Fruit fly (Drosophila melanogaster) whole organism, embryonic: ENCODE results near the gene CG4455.

Source experiments
- Adf1 ChIP-seq: fragments of 200-800 bp; sonication (Bioruptor generic); IDR thresholded peaks from 2 replicates; pipeline ENCODE4 v1.3.6; 2022; ENCODE audit warnings: missing biosample characterization, missing genetic modification characterization
- Atf3 ChIP-seq: fragments of 200-800 bp; sonication (Bioruptor generic); optimal IDR thresholded peaks from 3 replicates; lab custom pipeline; 2016; ENCODE audit warnings: missing biosample characterization, missing genetic modification characterization
- Awh ChIP-seq: fragments of 200-800 bp; sonication (Bioruptor generic); IDR thresholded peaks from 2 replicates; pipeline ENCODE4, ENCODE4 v1.3.6; 2022; ENCODE audit warnings: missing biosample characterization, missing genetic modification characterization
- CG10267 ChIP-seq: fragments of 200-800 bp; sonication (Bioruptor generic); optimal IDR thresholded peaks from 2 replicates; lab custom pipeline; 2018; ENCODE audit warnings: missing biosample characterization, mild to moderate bottlenecking, missing genetic modification characterization, moderate library complexity
- CG11560 ChIP-seq: fragments of 200-800 bp; sonication (Bioruptor generic); IDR thresholded peaks from 3 replicates; pipeline ENCODE4 v1.3.6; 2022; ENCODE audit warnings: missing biosample characterization, missing genetic modification characterization
- CG11723 ChIP-seq: fragments of 200-800 bp; sonication (Bioruptor generic); optimal IDR thresholded peaks from 2 replicates; lab custom pipeline; 2017; ENCODE audit warnings: missing biosample characterization, mild to moderate bottlenecking, missing genetic modification characterization
- CG12104 ChIP-seq: fragments of 200-800 bp; sonication (Bioruptor generic); optimal IDR thresholded peaks from 3 replicates; lab custom pipeline; 2016; ENCODE audit warnings: missing biosample characterization, missing genetic modification characterization
- CG12236 ChIP-seq: fragments of 200-800 bp; sonication (Bioruptor generic); optimal IDR thresholded peaks from 2 replicates; lab custom pipeline; 2016; ENCODE audit warnings: missing biosample characterization, missing genetic modification characterization
- CG13287 ChIP-seq: fragments of 200-800 bp; sonication (Bioruptor generic); IDR thresholded peaks from 2 replicates; pipeline ENCODE4 v1.3.6; 2022; ENCODE audit warnings: missing biosample characterization, missing genetic modification characterization; ENCODE audit not compliant: partially characterized antibody
- CG17359 ChIP-seq: fragments of 200-800 bp; sonication (Bioruptor generic); optimal IDR thresholded peaks from 3 replicates; lab custom pipeline; 2018; ENCODE audit warnings: missing biosample characterization, mild to moderate bottlenecking, missing genetic modification characterization, moderate library complexity
- CG18011 ChIP-seq: fragments of 200-800 bp; sonication (Bioruptor generic); optimal IDR thresholded peaks from 2 replicates; lab custom pipeline; 2017; ENCODE audit warnings: missing biosample characterization, missing genetic modification characterization, mild to moderate bottlenecking, moderate library complexity, missing genotype
- CG34376 ChIP-seq: fragments of 200-800 bp; sonication (Bioruptor generic); optimal IDR thresholded peaks from 2 replicates; lab custom pipeline; 2018; ENCODE audit warnings: missing biosample characterization, mild to moderate bottlenecking, missing genetic modification characterization
- CG6683 ChIP-seq: fragments of 200-800 bp; sonication (Bioruptor generic); optimal IDR thresholded peaks from 2 replicates; lab custom pipeline; 2017; ENCODE audit warnings: missing biosample characterization, mild to moderate bottlenecking, missing genetic modification characterization, missing genetic modification reagents
- CG6689 ChIP-seq: fragments of 200-800 bp; sonication (Bioruptor generic); IDR thresholded peaks from 2 replicates; pipeline ENCODE4 v1.3.6; 2022; ENCODE audit warnings: missing biosample characterization, missing genetic modification characterization
- CG6765 ChIP-seq: fragments of 200-800 bp; sonication (Bioruptor generic); optimal IDR thresholded peaks from 3 replicates; lab custom pipeline; 2017; ENCODE audit warnings: missing biosample characterization, mild to moderate bottlenecking, missing genetic modification characterization
- CG9797 ChIP-seq: fragments of 200-800 bp; sonication (Bioruptor generic); optimal IDR thresholded peaks from 3 replicates; lab custom pipeline; 2018; ENCODE audit warnings: missing biosample characterization, mild to moderate bottlenecking, missing genetic modification characterization
- CkIIα-i1 ChIP-seq: fragments of 200-800 bp; sonication (Bioruptor generic); IDR thresholded peaks from 2 replicates; pipeline ENCODE4 v1.3.6; 2022; ENCODE audit warnings: missing biosample characterization, missing genetic modification characterization
- D19A ChIP-seq: fragments of 200-800 bp; optimal IDR thresholded peaks from 3 replicates; lab custom pipeline; 2019; ENCODE audit warnings: missing biosample characterization, mild to moderate bottlenecking, missing genetic modification characterization, moderate library complexity
- Deaf1 ChIP-seq: fragments of 200-800 bp; optimal IDR thresholded peaks from 3 replicates; lab custom pipeline; 2019; ENCODE audit warnings: missing biosample characterization, mild to moderate bottlenecking, missing genetic modification characterization, moderate library complexity
- Dfd ChIP-seq, 2 experiments: fragments of >200 bp; optimal IDR thresholded peaks; 2 replicates each; lab custom pipeline; 2017; ENCODE audit warnings: missing biosample characterization in 2 of 2, missing genetic modification characterization in 2 of 2
- Doc3 ChIP-seq: fragments of 200-800 bp; sonication (Bioruptor generic); IDR thresholded peaks from 3 replicates; pipeline ENCODE4 v1.3.6; 2022; ENCODE audit warnings: missing biosample characterization, missing genetic modification characterization; ENCODE audit not compliant: partially characterized antibody
- Hmr ChIP-seq: fragments of 200-800 bp; sonication (Bioruptor generic); optimal IDR thresholded peaks from 3 replicates; lab custom pipeline; 2017; ENCODE audit warnings: mild to moderate bottlenecking, missing biosample characterization, missing genetic modification reagents, missing genetic modification characterization
- Hmx ChIP-seq: fragments of 200-800 bp; sonication (Bioruptor generic); optimal IDR thresholded peaks from 2 replicates; lab custom pipeline; 2016; ENCODE audit warnings: missing biosample characterization, missing genetic modification characterization
- NC2α ChIP-seq: fragments of 200-800 bp; sonication (Bioruptor generic); optimal IDR thresholded peaks from 2 replicates; lab custom pipeline; 2016; ENCODE audit warnings: missing biosample characterization, missing genetic modification characterization
- Poxn ChIP-seq: fragments of 200-800 bp; sonication (Bioruptor generic); IDR thresholded peaks from 2 replicates; pipeline ENCODE4 v1.3.6; 2022; ENCODE audit warnings: missing biosample characterization, missing genetic modification characterization
- Scr ChIP-seq: fragments of 200-800 bp; sonication (Bioruptor generic); IDR thresholded peaks from 2 replicates; pipeline ENCODE4 v1.3.6; 2022; ENCODE audit warnings: missing biosample characterization, missing genetic modification characterization; ENCODE audit not compliant: partially characterized antibody
- Sox100B ChIP-seq: fragments of 200-800 bp; sonication (Bioruptor generic); optimal IDR thresholded peaks from 3 replicates; lab custom pipeline; 2018; ENCODE audit warnings: missing biosample characterization, mild to moderate bottlenecking, missing genetic modification characterization
- Spps ChIP-seq: fragments of 200-800 bp; sonication (Bioruptor generic); optimal IDR thresholded peaks from 2 replicates; lab custom pipeline; 2018; ENCODE audit warnings: missing biosample characterization, mild to moderate bottlenecking, missing genetic modification characterization
- Stat92E ChIP-seq, 3 experiments: fragments of >200 bp in 2 of 3; fragments of 200-800 bp in 1 of 3; sonication (Bioruptor generic) in 1 of 3; optimal IDR thresholded peaks; 2 replicates each; lab custom pipeline; 2017 to 2019; ENCODE audit warnings: missing biosample characterization in 3 of 3, missing genetic modification characterization in 3 of 3, mild to moderate bottlenecking in 1 of 3, moderate library complexity in 1 of 3
- Tbp ChIP-seq: fragments of >200 bp; optimal IDR thresholded peaks from 2 replicates; lab custom pipeline; 2018; ENCODE audit warnings: missing biosample characterization, missing genetic modification characterization
- Xrp1 ChIP-seq: fragments of 200-800 bp; sonication (Bioruptor generic); IDR thresholded peaks from 2 replicates; pipeline ENCODE4 v1.3.6; 2022; ENCODE audit warnings: missing biosample characterization, missing genetic modification characterization
- btn ChIP-seq: fragments of 200-800 bp; sonication (Bioruptor generic); optimal IDR thresholded peaks from 2 replicates; lab custom pipeline; 2016; ENCODE audit warnings: missing biosample characterization, missing genetic modification characterization
- cg ChIP-seq: fragments of 200-800 bp; sonication (Bioruptor generic); optimal IDR thresholded peaks from 3 replicates; lab custom pipeline; 2019; ENCODE audit warnings: missing biosample characterization, mild to moderate bottlenecking, missing genetic modification characterization, moderate library complexity
- da ChIP-seq: fragments of 200-800 bp; sonication (Bioruptor generic); optimal IDR thresholded peaks from 2 replicates; lab custom pipeline; 2016; ENCODE audit warnings: missing biosample characterization, missing genetic modification characterization
- dmrt99B ChIP-seq: fragments of 200-800 bp; sonication (Bioruptor generic); optimal IDR thresholded peaks from 2 replicates; lab custom pipeline; 2018; ENCODE audit warnings: missing biosample characterization, mild to moderate bottlenecking, missing genetic modification characterization, moderate library complexity
- ewg ChIP-seq: fragments of 200-800 bp; sonication (Bioruptor generic); optimal IDR thresholded peaks from 3 replicates; lab custom pipeline; 2017; ENCODE audit warnings: mild to moderate bottlenecking, missing biosample characterization, missing genetic modification reagents, missing genetic modification characterization
- fu2 ChIP-seq: fragments of 200-800 bp; sonication (Bioruptor generic); optimal IDR thresholded peaks from 2 replicates; lab custom pipeline; 2016; ENCODE audit warnings: missing biosample characterization, missing genetic modification characterization
- hbn ChIP-seq: fragments of 200-800 bp; sonication (Bioruptor generic); IDR thresholded peaks from 2 replicates; pipeline ENCODE4 v1.3.6; 2022; ENCODE audit warnings: missing biosample characterization, missing genetic modification characterization; ENCODE audit not compliant: partially characterized antibody
- insv ChIP-seq, 2 experiments: fragments of 200-800 bp; sonication (Bioruptor generic); optimal IDR thresholded peaks; 3 replicates each; lab custom pipeline; 2016 to 2018; ENCODE audit warnings: missing biosample characterization in 2 of 2, missing genetic modification characterization in 2 of 2
- klu ChIP-seq: fragments of 200-800 bp; sonication (Bioruptor generic); IDR thresholded peaks from 2 replicates; pipeline ENCODE4 v1.3.6; 2022; ENCODE audit warnings: missing biosample characterization, missing genetic modification characterization
- lilli ChIP-seq: fragments of 200-800 bp; sonication (Bioruptor generic); optimal IDR thresholded peaks from 3 replicates; lab custom pipeline; 2016; ENCODE audit warnings: missing biosample characterization, missing genetic modification characterization
- pfk ChIP-seq: fragments of 200-800 bp; sonication (Bioruptor generic); optimal IDR thresholded peaks from 2 replicates; lab custom pipeline; 2018; ENCODE audit warnings: missing biosample characterization, mild to moderate bottlenecking, missing genetic modification characterization, moderate library complexity
- sc ChIP-seq, 3 experiments: fragments of >200 bp in 2 of 3; fragments of 200-800 bp in 1 of 3; sonication (Bioruptor generic) in 1 of 3; optimal IDR thresholded peaks; 2 replicates in 2 of 3; 3 replicates in 1 of 3; lab custom pipeline; 2017; ENCODE audit warnings: mild to moderate bottlenecking in 1 of 3, missing biosample characterization in 1 of 3, missing genetic modification characterization in 1 of 3, missing genetic modification reagents in 1 of 3
- shn ChIP-seq: fragments of 200-800 bp; sonication (Bioruptor generic); optimal IDR thresholded peaks from 3 replicates; lab custom pipeline; 2016; ENCODE audit warnings: missing biosample characterization, missing genetic modification characterization
- sisA ChIP-seq: fragments of 200-800 bp; sonication (Bioruptor generic); IDR thresholded peaks from 2 replicates; pipeline ENCODE4 v1.3.6; 2022; ENCODE audit warnings: missing biosample characterization, missing genetic modification characterization
- slp2 ChIP-seq: fragments of 200-800 bp; sonication (Bioruptor generic); optimal IDR thresholded peaks from 2 replicates; lab custom pipeline; 2016; ENCODE audit warnings: missing biosample characterization, missing genetic modification characterization
- ssp ChIP-seq: fragments of 200-800 bp; sonication (Bioruptor generic); IDR thresholded peaks from 2 replicates; pipeline ENCODE4 v1.3.6; 2022; ENCODE audit warnings: missing biosample characterization, missing genetic modification characterization
- stwl ChIP-seq: fragments of 200-800 bp; sonication (Bioruptor generic); optimal IDR thresholded peaks from 3 replicates; lab custom pipeline; 2018; ENCODE audit warnings: missing biosample characterization, mild to moderate bottlenecking, missing genetic modification characterization, moderate library complexity
- vvl ChIP-seq: fragments of 200-800 bp; sonication (Bioruptor generic); IDR thresholded peaks from 2 replicates; pipeline ENCODE4 v1.3.6; 2022; ENCODE audit warnings: missing biosample characterization, missing genetic modification characterization
- wdn ChIP-seq: fragments of 200-800 bp; sonication (Bioruptor generic); IDR thresholded peaks from 2 replicates; pipeline ENCODE4 v1.3.6; 2022; ENCODE audit warnings: missing biosample characterization, missing genetic modification characterization
- zfh1 ChIP-seq: fragments of 200-800 bp; sonication (Bioruptor generic); IDR thresholded peaks from 3 replicates; pipeline ENCODE4 v1.3.6; 2022; ENCODE audit warnings: missing biosample characterization, missing genetic modification characterization

Gene CG4455

dm6 chr2L:16357865-16358264 is 5.1 kb downstream of the CG4455 start (continued):
- TF ChIP-seq cg (GFP tag; lab: Kevin White, UChicago) (no peak), vvl (GFP tag; lab: Robert Waterston, UW) (0 out of 2 replicates have a peak, but pooled peaks have one; percentile 64), hbn (GFP tag; lab: Robert Waterston, UW) (no peak), ewg (GFP tag; lab: Kevin White, UChicago) (no peak), fu2 (no peak), Dfd (GFP tag; optimal IDR thresholded peaks at IDR 0.05; lab: Kevin White, UChicago) (no peak), CG9797 (GFP tag; lab: Kevin White, UChicago) (no peak), CG6683 (GFP tag; lab: Kevin White, UChicago) (no peak), ssp (GFP tag; lab: Robert Waterston, UW) (no peak), lilli (no peak), Hmx (GFP tag; lab: Kevin White, UChicago) (no peak), dmrt99B (peak; percentile 57), zfh1 (GFP tag; lab: Robert Waterston, UW) (no peak), NC2α (GFP tag; lab: Kevin White, UChicago) (no peak), klu (GFP tag; lab: Robert Waterston, UW) (no peak), Awh (no peak; the same call in 1 of the 2 replicates), CkIIα-i1 (no peak), btn (GFP tag; lab: Kevin White, UChicago) (no peak), CG13287 (no peak), Poxn (no peak), Doc3 (GFP tag; lab: Robert Waterston, UW) (no peak), sisA (GFP tag; lab: Robert Waterston, UW) (no peak), CG12236 (GFP tag; lab: Kevin White, UChicago) (no peak), wdn (no peak), da (no peak), sc (optimal IDR thresholded peaks at IDR 0.05; lab: Kevin White, UChicago) (no peak), sc (GFP tag; optimal IDR thresholded peaks at IDR 0.05; lab: Kevin White, UChicago) (peak; percentile 21), Tbp (GFP tag; lab: Kevin White, UChicago) (no peak), stwl (tag; lab: Kevin White, UChicago) (no peak), CG34376 (GFP tag; lab: Kevin White, UChicago) (no peak), Adf1 (GFP tag; lab: Robert Waterston, UW) (no peak), CG11560 (tag; lab: Robert Waterston, UW) (no peak), CG6765 (GFP tag; lab: Kevin White, UChicago) (no peak), CG6689 (GFP tag; lab: Robert Waterston, UW) (0 out of 2 replicates have a peak, but pooled peaks have one; percentile 38), Atf3 (GFP tag; lab: Kevin White, UChicago) (no peak), Xrp1 (GFP tag; lab: Robert Waterston, UW) (peak; percentile 54; the same call in 1 of the 2 replicates), CG10267 (tag; lab: Kevin White, UChicago) (peak; percentile 29), CG11723 (GFP tag; lab: Kevin White, UChicago) (no peak), CG17359 (tag; lab: Kevin White, UChicago) (peak; percentile 47), D19A (tag; lab: Kevin White, UChicago) (no peak), slp2 (GFP tag; lab: Kevin White, UChicago) (no peak), pfk (GFP tag; lab: Kevin White, UChicago) (no peak), Scr (GFP tag; lab: Robert Waterston, UW) (no peak), CG18011 (GFP tag; lab: Kevin White, UChicago) (no peak), Stat92E (GFP tag; optimal IDR thresholded peaks at IDR 0.05; lab: Kevin White, UChicago) (no peak), Spps (no peak), shn (no peak), Hmr (GFP tag; lab: Kevin White, UChicago) (no peak), CG12104 (GFP tag; lab: Kevin White, UChicago) (no peak), Deaf1 (tag; lab: Kevin White, UChicago) (no peak), insv (GFP tag; optimal IDR thresholded peaks at IDR 0.05; lab: Kevin White, UChicago) (no peak), Sox100B (GFP tag; lab: Kevin White, UChicago) (peak; percentile 29)
